Worm (Caenorhabditis elegans) whole organism, L4/young adult: ENCODE results near the gene C17H12.6.

Experiments used
- W03F9.2 ChIP-seq: fragments of 150-350 bp; optimal IDR thresholded peaks from 2 replicates; lab custom pipeline; 2014; ENCODE audit warnings: missing biosample characterization, missing genetic modification characterization
- dao-5 ChIP-seq: sonication (generic microtip); optimal IDR thresholded peaks from 2 replicates; lab custom pipeline; 2016; ENCODE audit warnings: missing genotype, missing genetic modification characterization, moderate library complexity, missing compliant biosample characterization
- him-1 ChIP-seq: sonication (generic microtip); optimal IDR thresholded peaks from 2 replicates; lab custom pipeline; 2016; ENCODE audit warnings: missing genotype, missing genetic modification reagents, missing genetic modification characterization, missing compliant biosample characterization

ce11 chrIV:6785873-6786272 is 36.4 kb downstream of the C17H12.6 start:
- TF ChIP-seq him-1 (tag; lab: Kevin White, UChicago) (peak; percentile 28), W03F9.2 (tag; lab: Kevin White, UChicago) (peak; percentile 55), dao-5 (no peak)
